Worm (Caenorhabditis elegans): ENCODE measurements around the gene srsx-35.

srsx-35 gene

ce11 chrV:20710156-20710555 lies 28.9 kb downstream of the srsx-35 start:
- TF ChIP-seq nfya-1 (tag; optimal IDR thresholded peaks at IDR 0.05; ENCODE audit: insufficient read depth), result peak; percentile 21
- TF ChIP-seq ceh-28 (tag; optimal IDR thresholded peaks at IDR 0.05), result no peak
- no peak for TF ChIP-seq fkh-2 (tag; optimal IDR thresholded peaks at IDR 0.05)
- no peak for TF ChIP-seq unc-62 (GFP tag; optimal IDR thresholded peaks at IDR 0.05)
- peak; percentile 48 for TF ChIP-seq fkh-10 (GFP tag; optimal IDR thresholded peaks at IDR 0.05)
- no peak for TF ChIP-seq egl-5 (tag; optimal IDR thresholded peaks at IDR 0.05)
- no peak for TF ChIP-seq mml-1 (tag; optimal IDR thresholded peaks at IDR 0.05)
- no peak for TF ChIP-seq fos-1 (tag; optimal IDR thresholded peaks at IDR 0.05)
- TF ChIP-seq nhr-77 (tag; optimal IDR thresholded peaks at IDR 0.05), result no peak
- no peak for TF ChIP-seq elt-2 (tag; optimal IDR thresholded peaks at IDR 0.05)
- no peak for TF ChIP-seq unc-39 (tag; optimal IDR thresholded peaks at IDR 0.05)
- no peak for TF ChIP-seq lsy-12 (tag; optimal IDR thresholded peaks at IDR 0.05)
- no peak for TF ChIP-seq elt-1 (tag; optimal IDR thresholded peaks at IDR 0.05)
- no peak for TF ChIP-seq nhr-12 (tag; optimal IDR thresholded peaks at IDR 0.05)
- no peak for TF ChIP-seq ztf-11 (tag; optimal IDR thresholded peaks at IDR 0.05)
- TF ChIP-seq ceh-16 (tag; optimal IDR thresholded peaks at IDR 0.05), result no peak
- TF ChIP-seq daf-12 (tag; optimal IDR thresholded peaks at IDR 0.05), result no peak

- TF ChIP-seq hmg-11 (tag; optimal IDR thresholded peaks at IDR 0.05) (peak; percentile 34), ztf-4 (tag; optimal IDR thresholded peaks at IDR 0.05) (no peak), elt-2 (tag; optimal IDR thresholded peaks at IDR 0.05) (no peak), ztf-11 (tag; optimal IDR thresholded peaks at IDR 0.05) (no peak), pha-4 (tag; optimal IDR thresholded peaks at IDR 0.05) (peak; percentile 51), nfya-1 (tag; optimal IDR thresholded peaks at IDR 0.05; ENCODE audit: insufficient read depth) (peak; percentile 29)
Observed at ce11 chrV:20710642-20711041, 29.4 kb downstream of the srsx-35 start.

ce11 chrV:20711733-20712132 lies 30.5 kb downstream of the srsx-35 start:
- TF ChIP-seq ceh-28 (tag; optimal IDR thresholded peaks at IDR 0.05), result no peak
- no peak for TF ChIP-seq R02D3.7 (tag; optimal IDR thresholded peaks at IDR 0.05)
- TF ChIP-seq ceh-9 (tag; optimal IDR thresholded peaks at IDR 0.05), result no peak
- peak; percentile 72 for TF ChIP-seq lin-39 (tag; optimal IDR thresholded peaks at IDR 0.05)
- peak; percentile 48 for TF ChIP-seq ama-1 (optimal IDR thresholded peaks at IDR 0.05)
- no peak for TF ChIP-seq nhr-12 (tag; optimal IDR thresholded peaks at IDR 0.05)
- TF ChIP-seq nfya-1 (tag; optimal IDR thresholded peaks at IDR 0.05; ENCODE audit: insufficient read depth), result peak; percentile 34

DNA sequence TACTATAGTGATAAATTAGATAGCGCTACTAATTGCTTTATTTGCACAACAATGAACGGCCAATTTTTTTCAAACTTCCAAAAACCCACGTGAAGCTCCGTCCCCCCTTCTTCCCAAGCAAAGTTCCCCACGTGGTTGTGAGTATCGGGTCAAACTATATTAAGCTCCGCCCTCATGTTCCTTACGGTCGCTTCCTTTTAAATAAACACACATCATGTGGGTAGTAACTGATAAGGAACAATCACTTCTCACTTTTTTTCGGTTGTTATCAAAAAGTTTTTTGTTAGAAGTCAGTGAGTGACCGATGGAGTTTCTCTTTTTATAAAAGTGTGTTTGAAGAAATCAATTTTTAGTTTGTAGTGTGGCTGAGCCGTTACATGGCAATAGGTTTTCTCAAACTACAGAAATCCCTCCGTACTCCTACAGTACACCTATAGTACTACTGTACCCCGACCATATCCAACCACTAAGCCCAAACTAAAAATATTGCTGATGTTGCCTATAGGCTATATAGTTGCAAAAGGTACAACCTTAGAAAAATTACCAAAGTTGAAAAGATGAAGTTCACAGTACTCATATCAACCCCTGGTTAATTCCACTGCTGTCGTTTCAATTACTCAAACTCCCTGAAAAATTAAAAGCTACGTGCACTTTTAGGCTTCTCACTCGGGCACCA lies 31.2 kb downstream of the srsx-35 start:
- TF ChIP-seq pha-4 (tag; optimal IDR thresholded peaks at IDR 0.05), result peak; percentile 86
- no peak for TF ChIP-seq R02D3.7 (tag; optimal IDR thresholded peaks at IDR 0.05)
- peak; percentile 98 for TF ChIP-seq pqm-1 (tag; optimal IDR thresholded peaks at IDR 0.05)
- TF ChIP-seq lin-15B (tag; optimal IDR thresholded peaks at IDR 0.05), result no peak
- TF ChIP-seq elt-2 (tag; optimal IDR thresholded peaks at IDR 0.05), result peak; percentile 97
- peak; percentile 5 for TF ChIP-seq ceh-28 (tag; optimal IDR thresholded peaks at IDR 0.05)
- TF ChIP-seq mdl-1 (tag; optimal IDR thresholded peaks at IDR 0.05), result peak; percentile 25
- peak; percentile 89 for TF ChIP-seq jun-1 (tag; optimal IDR thresholded peaks at IDR 0.05)
- peak; percentile 14 for TF ChIP-seq nfya-1 (tag; optimal IDR thresholded peaks at IDR 0.05; ENCODE audit: insufficient read depth)

DNA sequence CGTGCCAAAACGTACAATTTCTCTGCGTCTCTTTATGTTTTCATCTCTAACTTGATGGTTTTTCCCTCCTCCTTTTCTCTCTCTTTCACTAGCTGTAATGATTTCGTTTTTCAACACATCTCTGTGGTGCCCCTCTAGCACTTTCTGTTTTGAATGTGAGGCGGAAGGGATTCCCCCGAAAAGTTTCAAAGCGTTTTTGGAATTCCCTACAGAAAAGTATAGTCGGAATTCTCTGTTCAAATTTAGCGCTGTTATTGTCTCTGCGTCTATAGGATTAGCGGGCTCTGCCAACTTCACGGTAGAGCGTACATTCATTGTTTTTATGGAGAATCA lies 31.7 kb downstream of the srsx-35 start:
- TF ChIP-seq skn-1 (tag; optimal IDR thresholded peaks at IDR 0.05) (peak; percentile 68), nhr-43 (tag; optimal IDR thresholded peaks at IDR 0.05; ENCODE audit: poor library complexity, severe bottlenecking) (no peak), nhr-67 (tag; optimal IDR thresholded peaks at IDR 0.05) (no peak), elt-1 (tag; optimal IDR thresholded peaks at IDR 0.05) (no peak), sea-2 (GFP tag; optimal IDR thresholded peaks at IDR 0.05) (no peak), pqm-1 (tag; optimal IDR thresholded peaks at IDR 0.05) (no peak), ceh-9 (tag; optimal IDR thresholded peaks at IDR 0.05) (no peak), lin-15B (tag; optimal IDR thresholded peaks at IDR 0.05) (peak; percentile 24), ceh-82 (tag; optimal IDR thresholded peaks at IDR 0.05) (no peak), daf-12 (tag; optimal IDR thresholded peaks at IDR 0.05) (no peak), nhr-11 (tag; optimal IDR thresholded peaks at IDR 0.05) (peak; percentile 36), ZK546.5 (tag; optimal IDR thresholded peaks at IDR 0.05) (no peak), hmg-11 (tag; optimal IDR thresholded peaks at IDR 0.05) (peak; percentile 49), ztf-11 (tag; optimal IDR thresholded peaks at IDR 0.05) (no peak), R02D3.7 (tag; optimal IDR thresholded peaks at IDR 0.05) (no peak), nhr-77 (tag; optimal IDR thresholded peaks at IDR 0.05) (no peak), nhr-25 (tag; optimal IDR thresholded peaks at IDR 0.05) (no peak), fkh-10 (GFP tag; optimal IDR thresholded peaks at IDR 0.05) (no peak), egl-5 (tag; optimal IDR thresholded peaks at IDR 0.05) (peak; percentile 43), fos-1 (tag; optimal IDR thresholded peaks at IDR 0.05) (no peak), mdl-1 (tag; optimal IDR thresholded peaks at IDR 0.05) (peak; percentile 77), jun-1 (tag; optimal IDR thresholded peaks at IDR 0.05) (no peak), nfya-1 (tag; optimal IDR thresholded peaks at IDR 0.05; ENCODE audit: insufficient read depth) (peak; percentile 49), egl-27 (tag; optimal IDR thresholded peaks at IDR 0.05) (no peak), lsy-12 (tag; optimal IDR thresholded peaks at IDR 0.05) (no peak), snpc-4 (tag; optimal IDR thresholded peaks at IDR 0.05) (peak; percentile 14), unc-39 (tag; optimal IDR thresholded peaks at IDR 0.05) (no peak), ama-1 (optimal IDR thresholded peaks at IDR 0.05) (peak; percentile 83), unc-62 (GFP tag; optimal IDR thresholded peaks at IDR 0.05) (peak; percentile 22), nhr-12 (tag; optimal IDR thresholded peaks at IDR 0.05) (no peak), lin-39 (tag; optimal IDR thresholded peaks at IDR 0.05) (peak; percentile 60), elt-3 (tag; optimal IDR thresholded peaks at IDR 0.05) (no peak), pha-4 (tag; optimal IDR thresholded peaks at IDR 0.05) (peak; percentile 15), zag-1 (tag; optimal IDR thresholded peaks at IDR 0.05) (no peak)

All from whole organism, L3 larva.